Fruit fly (Drosophila melanogaster): Measurements from ENCODE around the gene MsrA.

MsrA gene

DNA sequence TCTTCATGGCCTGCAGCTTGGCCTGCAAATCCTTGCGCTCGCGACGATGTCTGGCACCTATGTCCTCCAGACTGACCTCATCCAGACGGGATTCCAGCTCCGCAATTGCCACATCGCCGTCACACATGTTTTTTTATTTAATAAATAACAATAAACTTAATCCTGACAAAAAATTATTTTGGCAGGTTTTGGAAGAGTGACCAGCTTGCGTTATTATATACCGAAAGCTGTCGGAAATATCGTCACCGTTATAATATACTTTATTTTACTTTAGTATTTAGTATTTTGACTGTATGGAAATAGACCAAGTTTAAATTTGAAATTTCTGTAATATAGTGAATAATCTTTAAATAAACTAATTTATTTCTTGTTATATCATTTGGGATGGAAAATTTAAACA lies 6.2 kb upstream of the MsrA start, which contains the start of gene CG7857:
Gene CG7857 (minus strand): TSS at position 208 of the 400 bp plus-strand sequence.
- TF ChIP-seq cnc (optimal IDR thresholded peaks at IDR 0.05), result no peak
- no peak for TF ChIP-seq Crg-1 (GFP tag; optimal IDR thresholded peaks at IDR 0.05)
- TF ChIP-seq bab1 (GFP tag; optimal IDR thresholded peaks at IDR 0.05), result no peak
- no peak for TF ChIP-seq CG12768 (GFP tag; optimal IDR thresholded peaks at IDR 0.05)
- no peak for TF ChIP-seq Hr96 (GFP tag; optimal IDR thresholded peaks at IDR 0.05)
- TF ChIP-seq Mnt (GFP tag; optimal IDR thresholded peaks at IDR 0.05), result no peak
- TF ChIP-seq CG1620 (GFP tag; optimal IDR thresholded peaks at IDR 0.05), result no peak
- TF ChIP-seq CG14711 (tag; optimal IDR thresholded peaks at IDR 0.05), result no peak
- no peak for TF ChIP-seq cic (GFP tag; optimal IDR thresholded peaks at IDR 0.05)
- TF ChIP-seq pad (GFP tag; optimal IDR thresholded peaks at IDR 0.05), result no peak
- no peak for TF ChIP-seq ovo (GFP tag; optimal IDR thresholded peaks at IDR 0.05)
- TF ChIP-seq CG33017 (tag; optimal IDR thresholded peaks at IDR 0.05), result no peak
- no peak for TF ChIP-seq toe (GFP tag; optimal IDR thresholded peaks at IDR 0.05)
- TF ChIP-seq CG11617 (GFP tag; optimal IDR thresholded peaks at IDR 0.05), result no peak
- no peak for TF ChIP-seq CG7045 (GFP tag; optimal IDR thresholded peaks at IDR 0.05)
- TF ChIP-seq tj (GFP tag; optimal IDR thresholded peaks at IDR 0.05), result no peak
- TF ChIP-seq Clk (GFP tag; optimal IDR thresholded peaks at IDR 0.05), result no peak

DNA sequence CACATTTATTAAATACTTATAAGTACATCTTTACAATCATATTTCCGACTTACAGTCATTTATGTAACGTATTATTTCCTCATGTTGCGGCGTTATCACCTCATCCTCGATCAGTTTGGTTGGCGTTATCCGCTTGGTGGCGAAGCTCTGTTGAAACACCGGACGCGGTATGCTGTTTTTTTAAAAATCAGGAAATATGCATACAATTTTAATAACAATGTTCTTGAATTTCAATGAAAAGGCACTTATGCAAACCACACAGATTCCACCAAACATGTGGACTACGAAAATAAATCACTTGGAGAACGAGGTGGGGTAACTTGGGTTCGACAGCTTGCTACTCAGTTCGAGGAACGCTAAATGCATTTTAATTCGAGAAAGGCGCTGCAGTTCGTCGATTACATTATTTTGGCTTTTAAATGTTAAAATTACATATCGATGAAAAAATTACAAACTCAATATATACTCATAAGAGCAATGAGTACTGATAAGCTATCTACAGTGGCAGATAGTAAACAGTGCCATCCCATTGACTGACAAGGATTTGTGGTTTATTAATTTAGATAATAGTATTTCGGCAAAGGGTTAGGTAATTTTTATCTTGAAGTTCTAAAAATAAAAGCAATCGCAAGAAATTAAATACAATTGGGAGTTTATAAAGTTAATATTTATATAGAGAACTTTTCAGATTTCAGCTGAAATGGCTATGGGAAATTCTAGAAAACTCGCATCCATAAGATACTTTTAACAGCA lies 4.5 kb upstream of the MsrA start:
- no peak for TF ChIP-seq CG7045 (GFP tag; optimal IDR thresholded peaks at IDR 0.05)
- peak; percentile 53 for TF ChIP-seq cic (GFP tag; optimal IDR thresholded peaks at IDR 0.05)
- no peak for TF ChIP-seq toe (GFP tag; optimal IDR thresholded peaks at IDR 0.05)
- no peak for TF ChIP-seq CG5204 (GFP tag; optimal IDR thresholded peaks at IDR 0.05)

DNA sequence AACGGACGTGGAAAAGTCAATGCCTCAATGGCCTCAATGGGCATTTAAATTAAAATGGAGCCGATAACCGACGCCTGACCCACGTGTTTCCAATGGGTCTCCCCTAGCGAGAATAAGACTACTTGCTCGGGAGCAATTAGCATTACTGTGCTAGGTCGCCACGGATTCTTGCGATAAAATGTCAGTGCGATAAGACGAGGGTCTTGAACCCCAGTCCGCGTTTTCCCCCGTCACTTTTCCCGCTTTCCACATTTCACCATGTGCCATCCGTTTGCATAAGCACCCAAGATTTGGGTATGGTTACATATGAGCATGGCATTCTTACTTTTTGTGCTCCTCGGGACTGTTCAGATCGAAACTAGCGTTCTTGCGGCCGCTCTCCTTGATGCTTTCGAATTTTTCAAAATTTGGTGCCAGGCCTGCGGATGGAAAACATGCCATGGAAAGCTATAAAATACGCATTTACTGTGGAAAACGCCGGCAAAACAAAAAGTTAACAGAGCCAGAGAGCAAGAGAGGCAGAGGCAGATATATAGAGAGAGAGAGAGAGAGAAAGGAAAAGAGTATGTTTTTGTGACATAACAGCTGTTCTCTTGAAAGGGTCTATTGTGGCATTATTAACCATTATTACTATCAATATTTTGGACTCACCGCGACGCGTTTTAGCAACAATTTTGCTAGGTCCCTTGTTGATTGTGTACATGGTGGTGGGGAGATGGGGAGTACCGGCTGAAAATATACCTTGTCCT lies 3.5 kb upstream of the MsrA start:
- TF ChIP-seq CG5204 (GFP tag; optimal IDR thresholded peaks at IDR 0.05) (no peak), CG14711 (tag; optimal IDR thresholded peaks at IDR 0.05) (no peak), CG7101 (tag; optimal IDR thresholded peaks at IDR 0.05) (no peak), cnc (optimal IDR thresholded peaks at IDR 0.05) (no peak), Hr96 (GFP tag; optimal IDR thresholded peaks at IDR 0.05) (no peak), CG11617 (GFP tag; optimal IDR thresholded peaks at IDR 0.05) (no peak), pad (GFP tag; optimal IDR thresholded peaks at IDR 0.05) (no peak), Mnt (GFP tag; optimal IDR thresholded peaks at IDR 0.05) (no peak), tj (GFP tag; optimal IDR thresholded peaks at IDR 0.05) (no peak), toe (GFP tag; optimal IDR thresholded peaks at IDR 0.05) (no peak), CG12768 (GFP tag; optimal IDR thresholded peaks at IDR 0.05) (no peak), CG33017 (tag; optimal IDR thresholded peaks at IDR 0.05) (no peak), kay (GFP tag; ENCODE audit: borderline replicate concordance) (no peak), Clk (GFP tag; optimal IDR thresholded peaks at IDR 0.05) (no peak), ovo (GFP tag; optimal IDR thresholded peaks at IDR 0.05) (no peak), cic (GFP tag; optimal IDR thresholded peaks at IDR 0.05) (no peak), CG7045 (GFP tag; optimal IDR thresholded peaks at IDR 0.05) (no peak), Crg-1 (GFP tag; optimal IDR thresholded peaks at IDR 0.05) (no peak)

DNA sequence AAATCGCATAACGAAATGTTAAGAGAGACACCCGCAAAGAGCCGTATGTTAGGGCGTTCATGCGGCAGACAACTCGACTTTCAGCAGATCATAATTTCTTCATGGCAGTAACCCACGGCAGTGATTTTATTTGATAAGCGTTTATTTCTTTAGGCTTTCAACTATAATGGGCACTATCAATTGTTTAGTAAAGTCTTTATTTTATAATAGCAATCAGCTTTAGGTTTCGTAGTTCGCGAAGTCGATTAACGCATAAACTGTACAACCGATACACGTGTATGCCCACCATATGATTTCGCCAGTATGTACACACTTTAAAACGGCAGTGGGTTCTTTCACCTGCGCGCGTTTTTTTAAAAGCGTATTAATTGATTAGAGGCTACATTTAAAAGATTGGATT lies 2.6 kb upstream of the MsrA start, which contains the start of gene CG7841:
Gene CG7841 (minus strand): TSS at position 20 of the 400 bp plus-strand sequence.
- TF ChIP-seq Crg-1 (GFP tag; optimal IDR thresholded peaks at IDR 0.05) (peak; percentile 95), CG5204 (GFP tag; optimal IDR thresholded peaks at IDR 0.05) (no peak), bab1 (GFP tag; optimal IDR thresholded peaks at IDR 0.05) (peak; percentile 99), pad (GFP tag; optimal IDR thresholded peaks at IDR 0.05) (peak; percentile 90), kay (GFP tag; ENCODE audit: borderline replicate concordance) (peak; percentile 98), CG12768 (GFP tag; optimal IDR thresholded peaks at IDR 0.05) (peak; percentile 99), toe (GFP tag; optimal IDR thresholded peaks at IDR 0.05) (no peak), CG7101 (tag; optimal IDR thresholded peaks at IDR 0.05) (peak; percentile 99), Hr96 (GFP tag; optimal IDR thresholded peaks at IDR 0.05) (peak; percentile 98), cnc (optimal IDR thresholded peaks at IDR 0.05) (no peak), CG7045 (GFP tag; optimal IDR thresholded peaks at IDR 0.05) (peak; percentile 99), CG1620 (GFP tag; optimal IDR thresholded peaks at IDR 0.05) (peak; percentile 90), ovo (GFP tag; optimal IDR thresholded peaks at IDR 0.05) (peak; percentile 91), Clk (GFP tag; optimal IDR thresholded peaks at IDR 0.05) (peak; percentile 96), CG11617 (GFP tag; optimal IDR thresholded peaks at IDR 0.05) (peak; percentile 99), CG14711 (tag; optimal IDR thresholded peaks at IDR 0.05) (peak; percentile 97), CG33017 (tag; optimal IDR thresholded peaks at IDR 0.05) (peak; percentile 99), tj (GFP tag; optimal IDR thresholded peaks at IDR 0.05) (peak; percentile 89), Mnt (GFP tag; optimal IDR thresholded peaks at IDR 0.05) (peak; percentile 99), cic (GFP tag; optimal IDR thresholded peaks at IDR 0.05) (peak; percentile 87)

DNA sequence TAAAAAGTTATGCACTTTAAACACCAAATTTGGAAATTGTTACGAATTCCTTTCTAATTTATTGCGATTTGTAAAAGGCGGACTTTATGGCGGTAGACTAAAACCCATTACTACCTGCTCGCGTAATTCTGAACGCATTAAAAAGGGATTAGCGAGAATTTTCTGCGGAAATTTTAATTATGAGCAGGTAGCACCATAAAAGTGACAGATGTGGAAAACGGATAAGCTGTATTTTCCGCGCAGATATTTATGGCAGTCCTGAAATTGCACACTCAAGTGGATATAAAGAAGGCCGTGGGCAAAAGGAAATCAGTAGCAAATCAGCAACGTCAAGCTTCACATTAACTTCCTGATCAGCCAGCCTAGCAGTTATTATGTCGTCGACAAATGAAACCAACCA lies 2.1 kb upstream of the MsrA start, which contains the start of gene Z600:
Gene Z600 (plus strand): TSS at position 312 of the 400 bp plus-strand sequence.
- TF ChIP-seq CG33017 (tag; optimal IDR thresholded peaks at IDR 0.05), result no peak
- no peak for TF ChIP-seq CG12768 (GFP tag; optimal IDR thresholded peaks at IDR 0.05)
- TF ChIP-seq CG11617 (GFP tag; optimal IDR thresholded peaks at IDR 0.05), result no peak

DNA sequence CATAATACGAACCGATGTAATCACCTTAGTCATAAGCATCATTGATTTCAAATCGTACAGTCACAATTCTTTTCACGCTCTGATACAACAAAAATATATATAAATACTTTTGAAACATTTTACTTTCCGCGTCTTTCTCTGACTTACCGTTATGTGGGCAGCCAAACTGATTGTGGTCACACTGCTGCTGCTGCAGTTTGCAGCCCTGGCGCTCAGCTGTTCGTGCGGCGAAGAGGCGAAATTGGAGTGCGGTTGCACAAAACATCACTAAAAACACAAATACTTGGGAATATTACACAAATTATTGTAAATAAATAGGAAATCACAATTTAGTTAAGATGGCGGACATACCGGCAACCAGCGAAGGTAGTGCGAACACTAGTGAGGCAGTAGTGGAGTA lies 1.5 kb upstream of the MsrA start, which contains the start of the genes gdl and gdl-ORF39:
Gene gdl (plus strand): TSS at position 48 of the 400 bp plus-strand sequence.
Gene gdl-ORF39 (plus strand): TSS at position 48 of the 400 bp plus-strand sequence.
- TF ChIP-seq CG5204 (GFP tag; optimal IDR thresholded peaks at IDR 0.05) (no peak), cnc (optimal IDR thresholded peaks at IDR 0.05) (no peak), bab1 (GFP tag; optimal IDR thresholded peaks at IDR 0.05) (peak; percentile 54), pad (GFP tag; optimal IDR thresholded peaks at IDR 0.05) (no peak), cic (GFP tag; optimal IDR thresholded peaks at IDR 0.05) (no peak), CG7045 (GFP tag; optimal IDR thresholded peaks at IDR 0.05) (no peak), Mnt (GFP tag; optimal IDR thresholded peaks at IDR 0.05) (peak; percentile 54)
